Fruit fly (Drosophila melanogaster) whole organism, pupa: ENCODE results near the gene CG2233.

Experiments
- CG10348 ChIP-seq: fragments of 200-800 bp; sonication (Bioruptor generic); IDR thresholded peaks from 2 replicates; pipeline ENCODE4 v1.3.6; 2022; ENCODE audit warnings: missing biosample characterization, missing genetic modification characterization
- CG12605 ChIP-seq: fragments of 200-800 bp; sonication (Bioruptor generic); IDR thresholded peaks from 2 replicates; pipeline ENCODE4 v1.3.6; 2022; ENCODE audit warnings: missing biosample characterization, missing genetic modification characterization
- CG13204 ChIP-seq: fragments of 200-800 bp; sonication (Bioruptor generic); optimal IDR thresholded peaks from 2 replicates; lab custom pipeline; 2018; ENCODE audit warnings: missing biosample characterization, mild to moderate bottlenecking, missing genetic modification characterization, moderate library complexity
- CG14655 ChIP-seq: fragments of 200-800 bp; sonication (Bioruptor generic); optimal IDR thresholded peaks from 3 replicates; lab custom pipeline; 2017; ENCODE audit warnings: mild to moderate bottlenecking, missing biosample characterization, missing genetic modification reagents, missing genetic modification characterization
- CG15710 ChIP-seq: fragments of 200-800 bp; sonication (Bioruptor generic); optimal IDR thresholded peaks from 2 replicates; lab custom pipeline; 2018; ENCODE audit warnings: missing biosample characterization, mild to moderate bottlenecking, missing genetic modification characterization, moderate library complexity
- CG17806 ChIP-seq: fragments of 200-800 bp; sonication (Bioruptor generic); optimal IDR thresholded peaks from 2 replicates; lab custom pipeline; 2018; ENCODE audit warnings: missing biosample characterization, mild to moderate bottlenecking, missing genetic modification characterization, moderate library complexity
- CG32121 ChIP-seq: fragments of 200-800 bp; sonication (Bioruptor generic); IDR thresholded peaks from 2 replicates; pipeline ENCODE4 v1.3.6; 2022; ENCODE audit warnings: missing biosample characterization, missing genetic modification characterization
- CG34367 ChIP-seq: fragments of 200-800 bp; sonication (Bioruptor generic); optimal IDR thresholded peaks from 2 replicates; lab custom pipeline; 2018; ENCODE audit warnings: missing biosample characterization, mild to moderate bottlenecking, missing genetic modification characterization
- CG4496 ChIP-seq: fragments of 200-800 bp; sonication (Bioruptor generic); IDR thresholded peaks from 3 replicates; pipeline ENCODE4 v1.3.6; 2022; ENCODE audit warnings: missing biosample characterization, missing genetic modification characterization
- CG8159 ChIP-seq: fragments of 200-800 bp; sonication (Bioruptor generic); optimal IDR thresholded peaks from 3 replicates; lab custom pipeline; 2018; ENCODE audit warnings: missing biosample characterization, mild to moderate bottlenecking, missing genetic modification characterization, moderate library complexity
- CG8301 ChIP-seq: fragments of 200-800 bp; sonication (Bioruptor generic); optimal IDR thresholded peaks from 2 replicates; lab custom pipeline; 2018; ENCODE audit warnings: missing biosample characterization, mild to moderate bottlenecking, missing genetic modification characterization
- CG9948 ChIP-seq: fragments of 200-800 bp; sonication (Bioruptor generic); optimal IDR thresholded peaks from 2 replicates; lab custom pipeline; 2018; ENCODE audit warnings: missing biosample characterization, mild to moderate bottlenecking, missing genetic modification characterization, moderate library complexity
- D1 ChIP-seq: fragments of 200-800 bp; sonication (Bioruptor generic); optimal IDR thresholded peaks from 2 replicates; lab custom pipeline; 2018; ENCODE audit warnings: missing biosample characterization, mild to moderate bottlenecking, missing genetic modification characterization, moderate library complexity
- EcR ChIP-seq: fragments of 200-800 bp; sonication (Bioruptor generic); optimal IDR thresholded peaks from 3 replicates; lab custom pipeline; 2019; ENCODE audit warnings: missing biosample characterization, missing genetic modification characterization, mild to moderate bottlenecking, moderate library complexity, missing genetic modification reagents
- Ets98B ChIP-seq: fragments of 200-800 bp; sonication (Bioruptor generic); IDR thresholded peaks from 2 replicates; pipeline ENCODE4 v1.3.6; 2022; ENCODE audit warnings: missing biosample characterization, missing genetic modification characterization
- Pif1A ChIP-seq: fragments of 200-800 bp; sonication (Bioruptor generic); optimal IDR thresholded peaks from 3 replicates; lab custom pipeline; 2016; ENCODE audit warnings: missing biosample characterization, missing genetic modification characterization
- Pif1B ChIP-seq: fragments of 200-800 bp; sonication (Bioruptor generic); optimal IDR thresholded peaks from 3 replicates; lab custom pipeline; 2016; ENCODE audit warnings: missing biosample characterization, missing genetic modification characterization
- Snoo ChIP-seq: fragments of 200-800 bp; sonication (Bioruptor generic); optimal IDR thresholded peaks from 3 replicates; lab custom pipeline; 2017; ENCODE audit warnings: missing biosample characterization, mild to moderate bottlenecking, missing genetic modification characterization, inconsistent platforms
- fd96Ca ChIP-seq: fragments of 200-800 bp; sonication (Bioruptor generic); IDR thresholded peaks from 3 replicates; pipeline ENCODE4 v1.3.6; 2022; ENCODE audit warnings: missing biosample characterization, missing genetic modification characterization
- gl ChIP-seq: fragments of 200-800 bp; sonication (Bioruptor generic); optimal IDR thresholded peaks from 2 replicates; lab custom pipeline; 2018; ENCODE audit warnings: missing biosample characterization, mild to moderate bottlenecking, missing genetic modification characterization
- rn ChIP-seq: fragments of 200-800 bp; sonication (Bioruptor generic); IDR thresholded peaks from 2 replicates; pipeline ENCODE4 v1.3.6; 2022; ENCODE audit warnings: missing biosample characterization, missing genetic modification characterization

The CG2233 gene

DNA sequence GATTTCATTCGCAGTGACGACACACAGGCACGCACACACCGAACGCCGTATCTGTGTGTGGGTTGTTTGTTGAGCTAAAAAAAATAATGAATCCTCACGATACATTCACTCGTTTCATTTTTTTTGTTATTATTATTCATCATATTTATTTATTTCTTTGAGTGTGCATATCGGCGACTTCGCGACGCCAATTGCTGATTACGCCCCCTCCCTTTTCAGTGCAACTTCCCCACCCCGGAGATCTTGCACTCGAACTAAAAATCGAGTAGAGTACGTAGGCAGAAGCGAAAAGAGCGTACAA, 24.8 kb upstream of the CG2233 start:
- TF ChIP-seq Pif1A: no peak
- no peak for TF ChIP-seq Snoo
- no peak for TF ChIP-seq CG34367
- no peak; the same call in 1 of the 2 replicates for TF ChIP-seq Ets98B
- no peak for TF ChIP-seq CG4496
- TF ChIP-seq CG12605 (GFP tag; lab: Robert Waterston, UW): no peak
- no peak for TF ChIP-seq CG13204
- TF ChIP-seq EcR: no peak
- TF ChIP-seq CG17806: no peak
- no peak for TF ChIP-seq CG14655
- TF ChIP-seq CG32121: no peak
- TF ChIP-seq D1 (tag; lab: Kevin White, UChicago): no peak
- TF ChIP-seq CG8301 (tag; lab: Kevin White, UChicago): no peak
- TF ChIP-seq fd96Ca (GFP tag; lab: Robert Waterston, UW): no peak; the same call in 2 of the 3 replicates
- no peak for TF ChIP-seq gl (tag; lab: Kevin White, UChicago)
- TF ChIP-seq CG8159 (tag; lab: Kevin White, UChicago): no peak

- TF ChIP-seq CG9948 (tag; lab: Kevin White, UChicago): no peak
- peak; percentile 27 for TF ChIP-seq CG8301 (tag; lab: Kevin White, UChicago)
- TF ChIP-seq fd96Ca (GFP tag; lab: Robert Waterston, UW): peak; percentile 18; the same call in 1 of the 3 replicates
- TF ChIP-seq CG13204: peak; percentile 14
- peak; percentile 40 for TF ChIP-seq CG14655
- TF ChIP-seq gl (tag; lab: Kevin White, UChicago): peak; percentile 37
- TF ChIP-seq CG12605 (GFP tag; lab: Robert Waterston, UW): peak; percentile 63
- TF ChIP-seq CG4496: peak; percentile 19; the same call in 1 of the 3 replicates
- TF ChIP-seq CG8159 (tag; lab: Kevin White, UChicago): no peak
- TF ChIP-seq, all 21 proteins: peak for 7
Measured at dm6 chrX:8061392-8062179, 24.3 kb upstream of the CG2233 start, which contains the start of gene mys. Gene mys, plus strand, starts transcription at chrX:8061645.

dm6 chrX:8060921-8061270, 23.6 kb upstream of the CG2233 start:
- TF ChIP-seq fd96Ca (GFP tag; lab: Robert Waterston, UW): peak; percentile 52; the same call in 1 of the 3 replicates
- TF ChIP-seq Snoo: no peak
- no peak for TF ChIP-seq EcR
- TF ChIP-seq CG15710: no peak
- no peak for TF ChIP-seq CG10348 (GFP tag; lab: Robert Waterston, UW)
- peak; percentile 4 for TF ChIP-seq CG8159 (tag; lab: Kevin White, UChicago)
- TF ChIP-seq CG9948 (tag; lab: Kevin White, UChicago): no peak
- peak; percentile 34; the same call in 1 of the 2 replicates for TF ChIP-seq CG12605 (GFP tag; lab: Robert Waterston, UW)
- no peak for TF ChIP-seq rn (GFP tag; lab: Robert Waterston, UW)
- peak; percentile 77 for TF ChIP-seq CG4496
- no peak for TF ChIP-seq CG34367
- TF ChIP-seq CG14655: peak; percentile 14
- no peak for TF ChIP-seq CG17806
- TF ChIP-seq CG32121: peak; percentile 54; the same call in 1 of the 2 replicates
- TF ChIP-seq Pif1A: no peak
- no peak for TF ChIP-seq Pif1B (GFP tag; lab: Kevin White, UChicago)
- peak; percentile 58 for TF ChIP-seq Ets98B

DNA sequence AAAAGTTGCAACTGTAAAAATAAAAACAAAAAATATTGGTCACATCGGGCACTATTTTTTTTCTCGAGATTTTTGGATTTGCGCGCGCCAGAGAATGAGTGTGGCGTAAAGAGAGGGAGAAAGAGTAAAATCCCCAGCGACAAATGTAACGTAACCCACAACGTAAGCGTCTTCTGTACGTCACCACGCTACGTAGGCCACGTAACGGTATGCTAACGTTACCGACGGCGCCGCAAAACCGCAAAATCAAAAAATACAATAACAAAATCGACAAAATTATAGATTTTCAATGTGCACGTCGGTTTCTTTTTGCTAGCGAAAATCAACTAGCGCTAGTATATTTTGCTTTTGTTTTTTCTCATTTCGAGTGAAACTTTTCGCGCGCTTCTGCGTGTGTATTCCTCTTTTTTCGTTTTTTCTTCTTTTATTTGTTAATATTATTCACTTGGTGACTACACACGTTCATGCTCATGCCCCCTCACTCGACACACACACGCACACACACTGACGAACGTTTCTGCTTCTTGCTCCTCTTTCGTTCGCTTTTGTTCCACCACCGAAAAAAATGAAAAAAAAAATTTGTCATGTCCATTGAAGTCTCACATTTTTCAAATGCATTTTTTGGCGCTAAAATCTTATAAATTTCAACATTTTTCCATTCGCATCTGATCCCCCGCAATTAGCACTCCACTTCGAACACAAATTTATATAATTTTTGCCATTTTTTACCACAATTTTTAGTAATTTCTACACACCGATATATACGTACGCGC, 23.0 kb upstream of the CG2233 start:
- peak; percentile 34; the same call in 1 of the 2 replicates for TF ChIP-seq Ets98B
- TF ChIP-seq CG4496: no peak
- TF ChIP-seq Pif1B (GFP tag; lab: Kevin White, UChicago): peak; percentile 15
- peak; percentile 7 for TF ChIP-seq Pif1A
- TF ChIP-seq CG12605 (GFP tag; lab: Robert Waterston, UW): no peak

- no peak for TF ChIP-seq CG8301 (tag; lab: Kevin White, UChicago)
- TF ChIP-seq Pif1A: no peak
- no peak for TF ChIP-seq EcR
- no peak for TF ChIP-seq Snoo
- TF ChIP-seq CG14655: no peak
- no peak for TF ChIP-seq D1 (tag; lab: Kevin White, UChicago)
- TF ChIP-seq CG34367: no peak
- no peak for TF ChIP-seq CG8159 (tag; lab: Kevin White, UChicago)
Measured at dm6 chrX:8059629-8060028, 22.3 kb upstream of the CG2233 start.

DNA sequence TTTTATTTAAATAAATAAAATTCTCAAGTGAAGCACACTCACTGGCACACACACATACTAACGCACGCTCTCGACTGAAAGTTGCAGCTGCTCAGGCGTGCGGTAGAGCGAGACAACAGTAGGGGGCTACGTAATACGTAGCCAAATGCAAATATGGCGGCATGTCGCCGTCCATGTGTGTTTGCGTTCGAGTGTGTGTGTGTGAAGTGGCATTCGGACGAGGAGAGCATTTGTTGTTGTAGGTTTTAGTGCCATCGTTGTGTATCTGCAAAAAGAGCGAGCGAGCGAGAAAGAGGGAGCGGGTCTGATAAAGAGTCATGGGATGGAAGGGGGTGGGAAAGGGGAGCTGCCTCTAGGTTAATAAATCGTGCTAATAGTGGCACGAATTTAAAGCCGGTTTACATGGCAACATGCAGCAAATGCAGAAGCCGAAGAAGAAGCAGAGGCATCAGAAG, 21.2 kb upstream of the CG2233 start:
- TF ChIP-seq EcR: peak; percentile 55
- no peak for TF ChIP-seq CG34367
- peak; percentile 21 for TF ChIP-seq Pif1B (GFP tag; lab: Kevin White, UChicago)
- no peak for TF ChIP-seq CG14655
- no peak for TF ChIP-seq Snoo
- no peak for TF ChIP-seq CG10348 (GFP tag; lab: Robert Waterston, UW)
- TF ChIP-seq rn (GFP tag; lab: Robert Waterston, UW): no peak
- TF ChIP-seq D1 (tag; lab: Kevin White, UChicago): no peak
- no peak for TF ChIP-seq CG9948 (tag; lab: Kevin White, UChicago)
- TF ChIP-seq fd96Ca (GFP tag; lab: Robert Waterston, UW): peak; percentile 59; the same call in 1 of the 3 replicates
- peak; percentile 23 for TF ChIP-seq CG13204
- peak; percentile 60 for TF ChIP-seq CG12605 (GFP tag; lab: Robert Waterston, UW)
- peak; percentile 50 for TF ChIP-seq Ets98B
- TF ChIP-seq CG17806: no peak
- TF ChIP-seq gl (tag; lab: Kevin White, UChicago): peak; percentile 29
- TF ChIP-seq Pif1A: no peak
- no peak for TF ChIP-seq CG8159 (tag; lab: Kevin White, UChicago)
- TF ChIP-seq CG4496: peak; percentile 68; the same call in 2 of the 3 replicates
- no peak for TF ChIP-seq CG8301 (tag; lab: Kevin White, UChicago)
- no peak for TF ChIP-seq CG15710
- peak; percentile 35; the same call in 1 of the 2 replicates for TF ChIP-seq CG32121
